Worm (Caenorhabditis elegans) whole organism, mixed stage, embryonic: ENCODE results near the gene math-31.
A peak's percentile ranks its signal among the peaks of the same experiment; 100 is the strongest.
"Not testable (repeated sequence)": the region's sequence is repeated elsewhere in the genome, so short reads cannot be mapped to it uniquely, and the experiment has no call there.

Experiments
- M03D4.4 ChIP-seq: sonication (generic microtip); optimal IDR thresholded peaks from 2 replicates; lab custom pipeline; 2017; ENCODE audit warnings: mild to moderate bottlenecking, missing genetic modification characterization, missing compliant biosample characterization
- blmp-1 ChIP-seq: fragments of 150-350 bp; optimal IDR thresholded peaks from 2 replicates; lab custom pipeline; 2014; ENCODE audit warnings: missing biosample characterization, missing genetic modification characterization
- ceh-39 ChIP-seq: fragments of 150-350 bp; optimal IDR thresholded peaks from 2 replicates; lab custom pipeline; 2014; ENCODE audit warnings: missing biosample characterization, missing genetic modification characterization
- ceh-43 ChIP-seq: fragments of 200-800 bp; sonication (Bioruptor generic); optimal IDR thresholded peaks from 2 replicates; lab custom pipeline; 2018; ENCODE audit warnings: mild to moderate bottlenecking, missing genetic modification characterization, moderate library complexity, missing compliant biosample characterization
- ceh-83 ChIP-seq: fragments of 200-800 bp; sonication (Bioruptor generic); optimal IDR thresholded peaks from 2 replicates; lab custom pipeline; 2018; ENCODE audit warnings: mild to moderate bottlenecking, missing genetic modification characterization, missing compliant biosample characterization
- ces-1 ChIP-seq: fragments of 150-350 bp; optimal IDR thresholded peaks from 2 replicates; lab custom pipeline; 2014; ENCODE audit warnings: missing biosample characterization, missing genetic modification reagents, missing genetic modification characterization
- cnd-1 ChIP-seq: fragments of 200-800 bp; sonication (Bioruptor generic); optimal IDR thresholded peaks from 2 replicates; lab custom pipeline; 2018; ENCODE audit warnings: mild to moderate bottlenecking, missing genetic modification characterization, missing compliant biosample characterization
- elt-1 ChIP-seq: sonication (generic microtip); optimal IDR thresholded peaks from 2 replicates; lab custom pipeline; 2017; ENCODE audit warnings: missing genetic modification characterization, mild to moderate bottlenecking, missing compliant biosample characterization, antibody characterized with exemption, moderate library complexity, borderline replicate concordance; ENCODE audit not compliant: insufficient read depth
- elt-3 ChIP-seq: fragments of 150-350 bp; optimal IDR thresholded peaks from 2 replicates; lab custom pipeline; 2014; ENCODE audit warnings: missing biosample characterization, missing genetic modification characterization
- flh-1 ChIP-seq: fragments of 200-800 bp; sonication (Bioruptor generic); optimal IDR thresholded peaks from 2 replicates; lab custom pipeline; 2018; ENCODE audit warnings: mild to moderate bottlenecking, missing genetic modification characterization, moderate library complexity, missing compliant biosample characterization
- ham-2 ChIP-seq: fragments of 200-800 bp; sonication (Bioruptor generic); optimal IDR thresholded peaks from 2 replicates; lab custom pipeline; 2018; ENCODE audit warnings: mild to moderate bottlenecking, missing genetic modification characterization, missing compliant biosample characterization
- hlh-1 ChIP-seq: fragments of 150-350 bp; optimal IDR thresholded peaks from 2 replicates; lab custom pipeline; 2014; ENCODE audit warnings: missing biosample characterization, missing genetic modification reagents, missing genetic modification characterization
- lin-13 ChIP-seq: fragments of 150-350 bp; optimal IDR thresholded peaks from 2 replicates; lab custom pipeline; 2014; ENCODE audit warnings: missing biosample characterization, missing genetic modification characterization
- lin-32 ChIP-seq: fragments of 200-800 bp; sonication (Bioruptor generic); optimal IDR thresholded peaks from 2 replicates; lab custom pipeline; 2018; ENCODE audit warnings: mild to moderate bottlenecking, missing genetic modification characterization, missing compliant biosample characterization
- lsy-2 ChIP-seq: fragments of 150-350 bp; optimal IDR thresholded peaks from 2 replicates; lab custom pipeline; 2014; ENCODE audit warnings: missing biosample characterization, missing genetic modification characterization
- mab-5 ChIP-seq: fragments of 150-350 bp; optimal IDR thresholded peaks from 2 replicates; lab custom pipeline; 2014; ENCODE audit warnings: missing biosample characterization, missing genetic modification characterization
- mep-1 ChIP-seq: fragments of 150-350 bp; optimal IDR thresholded peaks from 2 replicates; lab custom pipeline; 2017; ENCODE audit warnings: missing biosample characterization, missing genetic modification reagents, missing genetic modification characterization, inconsistent platforms
- mls-2 ChIP-seq: sonication (generic microtip); optimal IDR thresholded peaks from 2 replicates; lab custom pipeline; 2016; ENCODE audit warnings: mild to moderate bottlenecking, missing genetic modification characterization, moderate library complexity, missing compliant biosample characterization
- nhr-2 ChIP-seq: fragments of 150-350 bp; optimal IDR thresholded peaks from 2 replicates; lab custom pipeline; 2014; ENCODE audit warnings: missing biosample characterization, missing genetic modification characterization
- nhr-237 ChIP-seq: fragments of 150-350 bp; optimal IDR thresholded peaks from 2 replicates; lab custom pipeline; 2014; ENCODE audit warnings: missing biosample characterization, missing genetic modification characterization
- nhr-28 ChIP-seq: fragments of 150-350 bp; optimal IDR thresholded peaks from 2 replicates; lab custom pipeline; 2014; ENCODE audit warnings: missing biosample characterization, missing genetic modification characterization
- nhr-76 ChIP-seq: sonication (generic microtip); optimal IDR thresholded peaks from 2 replicates; lab custom pipeline; 2017; ENCODE audit warnings: missing biosample characterization, missing genetic modification characterization
- pha-4 ChIP-seq: fragments of 150-350 bp; optimal IDR thresholded peaks from 2 replicates; lab custom pipeline; 2018; ENCODE audit warnings: missing biosample characterization, missing genetic modification reagents, missing genetic modification characterization
- sem-2 ChIP-seq: fragments of 200-800 bp; sonication (Bioruptor generic); optimal IDR thresholded peaks from 2 replicates; lab custom pipeline; 2018; ENCODE audit warnings: mild to moderate bottlenecking, missing genetic modification characterization, missing compliant biosample characterization
- snpc-4 ChIP-seq: fragments of 150-350 bp; optimal IDR thresholded peaks from 2 replicates; lab custom pipeline; 2014; ENCODE audit warnings: missing biosample characterization, missing genetic modification characterization
- sptf-1 ChIP-seq: sonication (generic microtip); optimal IDR thresholded peaks from 2 replicates; lab custom pipeline; 2017; ENCODE audit warnings: mild to moderate bottlenecking, missing genetic modification characterization, moderate library complexity, missing compliant biosample characterization
- tbx-8 ChIP-seq: fragments of 200-800 bp; sonication (Bioruptor generic); optimal IDR thresholded peaks from 2 replicates; lab custom pipeline; 2018; ENCODE audit warnings: mild to moderate bottlenecking, missing genetic modification characterization, moderate library complexity, missing compliant biosample characterization
- unc-120 ChIP-seq: sonication (generic microtip); optimal IDR thresholded peaks from 2 replicates; lab custom pipeline; 2017; ENCODE audit warnings: missing genetic modification characterization, missing compliant biosample characterization; ENCODE audit not compliant: poor library complexity, severe bottlenecking
- unc-39 ChIP-seq: fragments of 150-350 bp; optimal IDR thresholded peaks from 2 replicates; lab custom pipeline; 2014; ENCODE audit warnings: missing biosample characterization, missing genetic modification characterization
- unc-62 ChIP-seq: fragments of 150-350 bp; optimal IDR thresholded peaks from 2 replicates; lab custom pipeline; 2014; ENCODE audit warnings: missing biosample characterization, missing genetic modification reagents, missing genetic modification characterization
- zip-8 ChIP-seq: fragments of 150-350 bp; optimal IDR thresholded peaks from 2 replicates; lab custom pipeline; 2014; ENCODE audit warnings: missing biosample characterization, missing genetic modification characterization
- ztf-11 ChIP-seq: fragments of 150-350 bp; optimal IDR thresholded peaks from 2 replicates; lab custom pipeline; 2014; ENCODE audit warnings: missing biosample characterization, missing genetic modification characterization

The math-31 gene

ce11 chrII:1912741-1913140 lies at the start of gene math-31:
math-31 (minus strand) TSS chrII:1912841.
- TF ChIP-seq mep-1 (no peak), lin-13 (tag; lab: Kevin White, UChicago) (no peak), blmp-1 (tag; lab: Kevin White, UChicago) (no peak), nhr-76 (tag; lab: Kevin White, UChicago) (no peak), M03D4.4 (tag; lab: Kevin White, UChicago) (no peak), snpc-4 (tag; lab: Kevin White, UChicago) (no peak), unc-62 (GFP tag; lab: Kevin White, UChicago) (no peak), ham-2 (no peak), hlh-1 (tag; lab: Kevin White, UChicago) (no peak), pha-4 (tag; lab: Kevin White, UChicago) (no peak), lin-32 (GFP tag; lab: Kevin White, UChicago) (no peak)

DNA sequence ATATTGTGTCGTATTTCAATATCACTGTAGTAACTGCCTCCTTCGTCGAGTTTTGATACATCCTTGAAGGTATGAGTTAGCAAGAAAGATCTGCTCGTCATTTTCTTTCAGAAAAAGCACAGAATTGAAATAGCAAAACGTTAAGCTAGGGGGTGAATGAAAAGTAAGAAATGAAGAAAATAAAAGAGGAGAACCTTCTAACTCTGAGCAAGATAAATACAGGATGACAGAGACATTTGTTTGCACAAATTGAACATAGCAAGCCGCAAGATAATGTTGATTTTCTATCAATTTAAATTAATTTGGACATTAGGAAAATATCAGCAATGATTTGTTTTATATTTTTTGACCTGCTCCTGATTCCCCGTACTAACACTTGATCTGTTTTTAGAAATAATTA lies 42.9 kb upstream of the math-31 start, which contains the start of gene math-49:
Gene math-49, minus strand, starts transcription at position 101 of the 400 bp plus-strand sequence.
- not testable (repeated sequence) for TF ChIP-seq ces-1 (GFP tag; lab: Kevin White, UChicago); M03D4.4 (tag; lab: Kevin White, UChicago); hlh-1 (tag; lab: Kevin White, UChicago)

DNA sequence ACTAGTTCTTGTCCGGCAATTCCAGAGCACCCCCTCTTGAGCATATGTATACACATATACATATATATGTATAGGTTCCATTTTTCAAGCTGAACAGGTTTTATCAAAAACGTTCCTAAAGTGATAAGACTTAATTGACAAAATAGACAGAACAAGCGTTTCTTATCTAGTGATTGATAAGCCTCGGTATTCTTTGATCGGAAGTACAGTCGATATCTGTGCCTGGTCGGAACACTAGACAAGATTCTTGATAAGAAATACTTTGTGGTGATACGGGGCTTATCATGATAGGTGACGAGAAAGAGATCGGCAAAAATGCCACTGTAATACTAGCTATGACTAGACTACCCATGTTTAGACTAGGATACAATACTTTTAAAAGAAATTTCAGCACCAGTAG lies 36.5 kb upstream of the math-31 start:
- peak; percentile 70 for TF ChIP-seq elt-3 (tag; lab: Kevin White, UChicago)
- no peak for TF ChIP-seq flh-1 (GFP tag; lab: Kevin White, UChicago)
- TF ChIP-seq snpc-4 (tag; lab: Kevin White, UChicago), result no peak

DNA sequence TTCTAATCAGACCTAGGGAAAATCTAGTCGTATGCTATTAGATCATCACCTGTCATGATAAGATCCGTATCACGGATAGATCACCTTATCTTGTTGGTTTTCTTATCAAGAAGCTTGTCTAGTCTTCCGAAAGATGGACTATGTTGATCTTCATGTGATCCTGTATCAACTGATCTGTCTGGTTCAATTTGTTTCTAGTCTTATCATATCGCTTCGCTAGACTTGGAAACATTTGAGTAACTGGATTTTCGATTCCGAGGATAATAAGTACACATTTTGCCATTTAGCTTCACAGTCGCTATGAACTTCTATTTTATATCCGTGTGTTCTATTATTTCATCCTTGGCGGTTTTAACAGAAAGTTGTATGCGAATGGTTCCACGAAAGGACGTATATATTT lies 35.8 kb upstream of the math-31 start, which contains the start of gene ZK250.2:
Gene ZK250.2, plus strand, starts transcription at position 301 of the 400 bp plus-strand sequence.
- TF ChIP-seq mab-5; tbx-8; nhr-2 (tag; lab: Kevin White, UChicago): not testable (repeated sequence)

DNA sequence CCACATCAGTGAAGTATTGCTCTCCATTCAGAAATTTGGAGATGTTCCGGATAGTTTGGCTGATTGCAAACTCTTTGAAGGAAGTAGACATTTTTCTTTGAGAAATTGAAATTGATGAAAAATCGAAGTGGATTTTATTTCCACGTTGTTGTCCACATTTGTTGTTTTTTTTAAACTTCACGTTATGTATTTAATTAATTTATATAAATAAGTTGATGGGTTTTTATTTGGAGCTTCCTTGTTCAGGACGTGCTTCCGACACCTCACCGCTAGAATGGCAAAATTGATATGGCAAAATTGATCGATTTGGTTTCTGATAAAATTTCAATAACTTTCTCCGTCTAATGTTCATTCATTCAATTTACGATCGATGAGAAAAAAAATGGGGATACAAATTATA lies 33.8 kb upstream of the math-31 start, which contains the start of gene math-48:
Gene math-48, minus strand, starts transcription at position 101 of the 400 bp plus-strand sequence.
- no peak for TF ChIP-seq unc-120 (tag; lab: Kevin White, UChicago)
- no peak for TF ChIP-seq ceh-43
- no peak for TF ChIP-seq sem-2 (GFP tag; lab: Kevin White, UChicago)
- TF ChIP-seq mep-1, result no peak
- TF ChIP-seq ceh-83 (GFP tag; lab: Kevin White, UChicago), result no peak
- TF ChIP-seq ceh-39 (tag; lab: Kevin White, UChicago), result no peak
- TF ChIP-seq lin-13 (tag; lab: Kevin White, UChicago), result no peak
- no peak for TF ChIP-seq elt-3 (tag; lab: Kevin White, UChicago)
- no peak for TF ChIP-seq zip-8 (tag; lab: Kevin White, UChicago)
- no peak for TF ChIP-seq elt-1 (tag; lab: Kevin White, UChicago)
- TF ChIP-seq sptf-1 (tag; lab: Kevin White, UChicago), result no peak
- no peak for TF ChIP-seq nhr-28 (tag; lab: Kevin White, UChicago)
- no peak for TF ChIP-seq mab-5
- TF ChIP-seq mls-2 (tag; lab: Kevin White, UChicago), result no peak
- TF ChIP-seq pha-4 (tag; lab: Kevin White, UChicago), result no peak
- no peak for TF ChIP-seq nhr-237 (tag; lab: Kevin White, UChicago)
- TF ChIP-seq nhr-76 (tag; lab: Kevin White, UChicago), result no peak
- TF ChIP-seq ces-1 (GFP tag; lab: Kevin White, UChicago), result no peak
- TF ChIP-seq cnd-1, result no peak
- TF ChIP-seq nhr-2 (tag; lab: Kevin White, UChicago), result no peak

DNA sequence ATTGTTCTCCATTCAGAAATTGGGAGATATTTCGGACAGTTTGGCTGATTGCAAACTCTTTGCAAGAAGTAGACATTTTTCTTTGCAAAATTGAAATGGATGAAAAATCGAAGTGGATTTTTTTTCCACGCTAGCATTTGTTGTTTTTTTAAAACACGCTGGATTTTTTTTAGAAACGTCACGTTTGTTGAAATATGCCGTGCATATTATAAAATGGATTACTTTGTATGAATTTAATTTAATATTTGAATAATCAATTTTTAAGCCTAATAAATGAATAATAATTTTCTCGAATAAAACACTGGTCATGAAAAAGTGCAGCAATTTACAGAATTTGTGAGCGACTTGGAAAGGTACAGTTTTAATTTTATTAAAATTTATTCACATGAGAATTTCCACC lies 32.5 kb upstream of the math-31 start, which contains the start of gene ZK250.14:
Gene ZK250.14, minus strand, starts transcription at position 101 of the 400 bp plus-strand sequence.
- TF ChIP-seq pha-4 (tag; lab: Kevin White, UChicago) (no peak), nhr-76 (tag; lab: Kevin White, UChicago) (no peak), ceh-43 (no peak), ztf-11 (tag; lab: Kevin White, UChicago) (no peak), ceh-83 (GFP tag; lab: Kevin White, UChicago) (no peak), zip-8 (tag; lab: Kevin White, UChicago) (no peak), nhr-237 (tag; lab: Kevin White, UChicago) (no peak), lsy-2 (no peak), nhr-2 (tag; lab: Kevin White, UChicago) (no peak), ham-2 (no peak), cnd-1 (no peak), unc-39 (tag; lab: Kevin White, UChicago) (no peak), unc-120 (tag; lab: Kevin White, UChicago) (no peak), mep-1 (no peak), tbx-8 (no peak), M03D4.4 (tag; lab: Kevin White, UChicago) (no peak), elt-1 (tag; lab: Kevin White, UChicago) (no peak)
